Fruit fly (Drosophila melanogaster): ENCODE data around the gene CG4842.

DNA sequence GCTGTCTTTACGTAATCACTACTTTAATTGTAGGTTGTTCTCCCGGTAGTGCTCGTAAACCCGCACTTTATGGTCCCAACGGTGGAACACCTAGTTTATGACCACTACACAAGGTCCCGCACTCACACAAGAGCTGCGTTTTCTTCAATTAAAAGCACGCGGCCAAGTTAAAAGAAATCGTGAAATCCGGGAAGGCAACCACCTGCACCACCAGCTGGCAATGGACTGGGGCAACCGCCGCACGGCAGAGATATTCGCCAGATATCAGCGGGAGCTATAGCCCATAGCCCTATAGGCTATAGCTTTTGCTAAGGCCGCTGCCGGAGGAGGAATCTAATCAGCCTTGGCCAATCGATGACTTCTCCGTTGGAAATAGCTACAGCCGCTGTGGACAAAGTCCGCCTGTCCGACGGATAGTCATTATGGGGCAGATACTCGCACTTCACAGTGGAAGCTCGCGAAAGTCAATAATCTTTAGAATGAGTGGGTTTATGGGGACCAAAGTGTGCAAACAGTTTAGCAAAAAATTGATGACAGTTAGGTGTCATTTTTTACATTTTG, 16.0 kb downstream of the CG4842 start:
- TF ChIP-seq acj6 (GFP tag; optimal IDR thresholded peaks at IDR 0.05), result no peak
- no peak for TF ChIP-seq CG11902 (GFP tag; optimal IDR thresholded peaks at IDR 0.05)
- no peak for TF ChIP-seq CG10669 (GFP tag; optimal IDR thresholded peaks at IDR 0.05)
- no peak for TF ChIP-seq Sox102F (GFP tag; optimal IDR thresholded peaks at IDR 0.05)
- TF ChIP-seq CG6163 (GFP tag; IDR thresholded peaks at IDR 0.05), result no peak
- peak; percentile 51; the same call in 1 of the 3 replicates for TF ChIP-seq CG8119 (GFP tag; IDR thresholded peaks at IDR 0.05)
- TF ChIP-seq salr (GFP tag; optimal IDR thresholded peaks at IDR 0.05), result no peak
- no peak; the same call in 2 of the 3 replicates for TF ChIP-seq eg (GFP tag; IDR thresholded peaks at IDR 0.05)
- TF ChIP-seq Ets96B (tag; optimal IDR thresholded peaks at IDR 0.05), result no peak
- TF ChIP-seq cyc (GFP tag; optimal IDR thresholded peaks at IDR 0.05), result no peak
- no peak for TF ChIP-seq Ets21C (GFP tag; optimal IDR thresholded peaks at IDR 0.05)
- no peak for TF ChIP-seq Hr38 (GFP tag; optimal IDR thresholded peaks at IDR 0.05)
- TF ChIP-seq CG6854 (GFP tag; optimal IDR thresholded peaks at IDR 0.05), result no peak
